Fruit fly (Drosophila melanogaster) whole organism, prepupa: ENCODE results near the gene Gr85a.

Experiments used
- CG11762 ChIP-seq: fragments of 200-800 bp; sonication (Bioruptor generic); optimal IDR thresholded peaks from 3 replicates; lab custom pipeline; 2016; ENCODE audit warnings: missing biosample characterization, missing genetic modification characterization; ENCODE audit not compliant: insufficient read depth
- CG11902 ChIP-seq: fragments of 200-800 bp; sonication (Bioruptor generic); optimal IDR thresholded peaks from 3 replicates; lab custom pipeline; 2016; ENCODE audit warnings: missing biosample characterization, missing genetic modification characterization
- CG1621 ChIP-seq: fragments of 200-800 bp; sonication (Bioruptor generic); optimal IDR thresholded peaks from 3 replicates; lab custom pipeline; 2018; ENCODE audit warnings: missing biosample characterization, mild to moderate bottlenecking, missing genetic modification characterization
- CG3032 ChIP-seq: fragments of 200-800 bp; optimal IDR thresholded peaks from 2 replicates; lab custom pipeline; 2019; ENCODE audit warnings: missing biosample characterization, mild to moderate bottlenecking, missing genetic modification characterization, moderate library complexity
- CG6276 ChIP-seq: fragments of 200-800 bp; sonication (Bioruptor generic); optimal IDR thresholded peaks from 2 replicates; lab custom pipeline; 2017; ENCODE audit warnings: missing biosample characterization, mild to moderate bottlenecking, missing genetic modification characterization
- CG7368 ChIP-seq: fragments of 200-800 bp; sonication (Bioruptor generic); optimal IDR thresholded peaks from 3 replicates; lab custom pipeline; 2016; ENCODE audit warnings: missing biosample characterization, missing genetic modification characterization
- CG8319 ChIP-seq: fragments of 200-800 bp; sonication (Bioruptor generic); optimal IDR thresholded peaks from 3 replicates; lab custom pipeline; 2016; ENCODE audit warnings: missing biosample characterization, missing genetic modification characterization
- Eip75B ChIP-seq: fragments of 200-800 bp; sonication (Bioruptor generic); optimal IDR thresholded peaks from 3 replicates; lab custom pipeline; 2016; ENCODE audit warnings: missing biosample characterization, missing genetic modification characterization
- Lpt ChIP-seq: fragments of 200-800 bp; sonication (Bioruptor generic); optimal IDR thresholded peaks from 3 replicates; lab custom pipeline; 2016; ENCODE audit warnings: missing biosample characterization, missing genetic modification characterization
- Sox102F ChIP-seq: fragments of 200-800 bp; sonication (Bioruptor generic); optimal IDR thresholded peaks from 2 replicates; lab custom pipeline; 2016; ENCODE audit warnings: missing biosample characterization, mild to moderate bottlenecking, missing genetic modification characterization
- eg ChIP-seq: fragments of 200-800 bp; sonication (Bioruptor generic); IDR thresholded peaks from 3 replicates; pipeline ENCODE4 v1.3.6; 2022; ENCODE audit warnings: missing biosample characterization, missing genetic modification characterization
- pdm3 ChIP-seq: fragments of 200-800 bp; sonication (Bioruptor generic); optimal IDR thresholded peaks from 3 replicates; lab custom pipeline; 2016; ENCODE audit warnings: missing biosample characterization, missing genetic modification characterization
- salr ChIP-seq, 2 experiments: fragments of 200-800 bp; sonication (Bioruptor generic); optimal IDR thresholded peaks; 3 replicates each; lab custom pipeline; 2016 to 2018; ENCODE audit warnings: missing biosample characterization in 2 of 2, missing genetic modification characterization in 2 of 2, mild to moderate bottlenecking in 1 of 2
- vri ChIP-seq: fragments of 200-800 bp; sonication (Bioruptor generic); optimal IDR thresholded peaks from 3 replicates; lab custom pipeline; 2016; ENCODE audit warnings: missing biosample characterization, mild to moderate bottlenecking, missing genetic modification characterization

DNA sequence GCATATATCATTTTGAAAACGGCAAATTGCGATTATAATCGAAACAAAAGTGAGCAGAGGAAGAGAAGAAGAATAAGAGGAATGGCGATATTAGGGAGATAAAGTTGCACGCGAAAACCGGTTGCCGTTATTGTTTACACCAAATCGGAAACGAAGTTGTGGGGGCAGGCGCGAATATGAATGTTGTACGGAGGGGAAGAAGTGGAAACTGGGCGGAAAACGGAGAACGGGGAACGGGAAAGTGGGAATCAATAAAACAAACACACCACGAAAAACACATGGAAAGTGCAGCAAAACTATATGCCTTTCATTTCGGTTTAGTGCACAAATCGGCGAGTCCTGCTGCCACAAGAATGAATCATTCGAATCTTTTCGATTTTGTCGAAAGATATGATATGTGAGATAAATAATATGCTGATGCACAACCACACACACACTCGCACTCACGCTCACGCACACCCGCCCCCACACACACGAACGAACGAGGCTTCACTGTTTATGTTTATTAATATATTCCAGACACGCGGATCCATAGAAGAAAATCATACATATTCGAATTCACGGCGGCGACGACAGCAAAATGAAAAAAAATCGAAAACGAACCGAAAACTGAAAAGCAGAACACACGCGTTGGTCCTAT, 45.6 kb upstream of the Gr85a start:
- no peak for TF ChIP-seq salr (GFP tag; optimal IDR thresholded peaks at IDR 0.05; lab: Kevin White, UChicago)
- TF ChIP-seq Eip75B = no peak
- no peak for TF ChIP-seq vri (GFP tag; lab: Kevin White, UChicago)
- TF ChIP-seq eg (GFP tag; lab: Robert Waterston, UW) = no peak
- no peak for TF ChIP-seq Sox102F (GFP tag; lab: Kevin White, UChicago)
- no peak for TF ChIP-seq CG3032 (tag; lab: Kevin White, UChicago)
- TF ChIP-seq Lpt (GFP tag; lab: Kevin White, UChicago) = no peak
- TF ChIP-seq pdm3 (GFP tag; lab: Kevin White, UChicago) = no peak
- no peak for TF ChIP-seq CG8319 (GFP tag; lab: Kevin White, UChicago)
- no peak for TF ChIP-seq CG11762
- TF ChIP-seq CG11902 (GFP tag; lab: Kevin White, UChicago) = no peak
- TF ChIP-seq CG1621 (tag; lab: Kevin White, UChicago) = no peak
- no peak for TF ChIP-seq CG7368
- TF ChIP-seq CG6276 (GFP tag; lab: Kevin White, UChicago) = no peak
